Worm (Caenorhabditis elegans): ENCODE results near the gene bbs-2.

ce11 chrIV:7940919-7941318, 7.1 kb downstream of the bbs-2 start, which contains the start of gene exc-9:
- TF ChIP-seq nhr-80 (tag; optimal IDR thresholded peaks at IDR 0.05): no peak
- no peak for TF ChIP-seq madf-10 (tag; optimal IDR thresholded peaks at IDR 0.05)
- TF ChIP-seq ceh-100 (GFP tag; IDR thresholded peaks at IDR 0.05): no peak
- TF ChIP-seq nhr-179 (tag; optimal IDR thresholded peaks at IDR 0.05): no peak
- no peak for TF ChIP-seq nhr-27 (tag; optimal IDR thresholded peaks at IDR 0.05)
- no peak for TF ChIP-seq ama-1 (optimal IDR thresholded peaks at IDR 0.05)
- TF ChIP-seq ama-1 (GFP tag; optimal IDR thresholded peaks at IDR 0.05): no peak
- no peak for TF ChIP-seq unc-62 (GFP tag; optimal IDR thresholded peaks at IDR 0.05)
- TF ChIP-seq Y79H2A.3 (GFP tag; conservative IDR thresholded peaks at IDR 0.05): no peak
- TF ChIP-seq attf-6 (GFP tag; IDR thresholded peaks at IDR 0.05): no peak
- TF ChIP-seq hmg-20 (GFP tag; IDR thresholded peaks at IDR 0.05): no peak
- no peak for TF ChIP-seq cebp-2 (GFP tag; IDR thresholded peaks at IDR 0.05)
- TF ChIP-seq K11D2.4 (GFP tag; IDR thresholded peaks at IDR 0.05): no peak
- no peak for TF ChIP-seq Y95B8A.8 (GFP tag; IDR thresholded peaks at IDR 0.05)
